Worm (Caenorhabditis elegans) whole organism, young adult: ENCODE data around the gene col-181.

Experiments used
- B0019.2 ChIP-seq: fragments of 200-800 bp; sonication (Bioruptor generic); conservative IDR thresholded peaks from 2 replicates; pipeline ENCODE4 v1.3.6; 2022; ENCODE audit warnings: missing genetic modification reagents, missing genetic modification characterization, missing compliant biosample characterization
- F49E8.2 ChIP-seq: sonication (generic microtip); optimal IDR thresholded peaks from 3 replicates; lab custom pipeline; 2017; ENCODE audit warnings: missing genetic modification characterization, mild to moderate bottlenecking, missing compliant biosample characterization, antibody characterized with exemption, moderate library complexity; ENCODE audit not compliant: insufficient read depth
- him-1 ChIP-seq: sonication (generic microtip); optimal IDR thresholded peaks from 2 replicates; lab custom pipeline; 2016; ENCODE audit warnings: missing genotype, missing genetic modification reagents, missing genetic modification characterization, missing compliant biosample characterization
- hmg-20 ChIP-seq: fragments of 200-800 bp; sonication (Bioruptor generic); IDR thresholded peaks from 2 replicates; pipeline ENCODE4 v1.3.6; 2022; ENCODE audit warnings: missing genetic modification reagents, missing genetic modification characterization, missing compliant biosample characterization
- let-526 ChIP-seq: fragments of 200-800 bp; sonication (Bioruptor generic); IDR thresholded peaks from 2 replicates; pipeline ENCODE4 v1.3.6; 2022; ENCODE audit warnings: missing genetic modification reagents, missing genetic modification characterization, missing compliant biosample characterization
- madf-3 ChIP-seq: fragments of 200-800 bp; sonication (Bioruptor generic); IDR thresholded peaks from 2 replicates; pipeline ENCODE4 v1.3.6; 2022; ENCODE audit warnings: missing genetic modification reagents, missing genetic modification characterization, missing compliant biosample characterization
- nhr-90 ChIP-seq: sonication (generic microtip); optimal IDR thresholded peaks from 2 replicates; lab custom pipeline; 2016; ENCODE audit warnings: missing genotype, mild to moderate bottlenecking, missing genetic modification characterization, missing compliant biosample characterization
- snpc-4 ChIP-seq, 5 experiments: fragments of 150-350 bp in 1 of 5; sonication (generic microtip) in 4 of 5; optimal IDR thresholded peaks; 2 replicates each; lab custom pipeline; 2014 to 2018; ENCODE audit warnings: missing genetic modification characterization in 5 of 5, missing biosample characterization in 3 of 5, antibody characterized with exemption in 2 of 5, mild to moderate bottlenecking in 2 of 5, missing compliant biosample characterization in 2 of 5, missing genotype in 2 of 5, moderate library complexity in 2 of 5, missing genetic modification reagents in 1 of 5
- sptf-2 ChIP-seq: fragments of 200-800 bp; sonication (Bioruptor generic); optimal IDR thresholded peaks from 2 replicates; lab custom pipeline; 2018; ENCODE audit warnings: mild to moderate bottlenecking, missing genetic modification characterization, missing compliant biosample characterization
- tbx-9 ChIP-seq: sonication (generic microtip); optimal IDR thresholded peaks from 2 replicates; lab custom pipeline; 2016; ENCODE audit warnings: borderline replicate concordance, missing genetic modification characterization, inconsistent platforms, missing compliant biosample characterization

ce11 chrX:12068250-12068649, 36.5 kb upstream of the col-181 start, which contains the start of gene lgc-24:
- TF ChIP-seq let-526 (GFP tag; lab: Robert Waterston, UW) (no peak), sptf-2 (no peak), B0019.2 (no peak), F49E8.2 (tag; lab: Kevin White, UChicago) (no peak), nhr-90 (tag; lab: Kevin White, UChicago) (no peak), hmg-20 (GFP tag; lab: Robert Waterston, UW) (no peak), snpc-4 (GFP tag; optimal IDR thresholded peaks at IDR 0.05; lab: Kevin White, UChicago) (no peak), snpc-4 (tag; optimal IDR thresholded peaks at IDR 0.05; lab: Kevin White, UChicago) (no peak), tbx-9 (no peak), him-1 (no peak), madf-3 (no peak)
